In genomic region chr3R:23157664-23158151, dm6 we compare ENCODE assay signal across 5 fruit fly cellular contexts.
A peak's percentile ranks its signal among the peaks of the same experiment; 100 is the strongest.
TF ChIP-seq lines count a peak whose summit lies in the region.

Gene unk (minus strand): TSS chr3R:23157862.

- peak; percentile 78 to 81 for TF ChIP-seq CTCF in S2 (optimal IDR thresholded peaks at IDR 0.05; lab: Kevin White, UChicago)
- TF ChIP-seq CTCF in whole organism, embryonic (GFP tag; optimal IDR thresholded peaks at IDR 0.05; lab: Kevin White, UChicago) = peak; percentile 79

TF ChIP-seq in whole organism, adult, 20 proteins besides CTCF, POLR2A, EP300 and RAD21:
- TF ChIP-seq Crg-1 (GFP tag; optimal IDR thresholded peaks at IDR 0.05; lab: Kevin White, UChicago) (peak; percentile 24), CG1620 (GFP tag; optimal IDR thresholded peaks at IDR 0.05; lab: Kevin White, UChicago) (peak; percentile 3), bab1 (GFP tag; optimal IDR thresholded peaks at IDR 0.05; lab: Kevin White, UChicago) (peak; percentile 59), CG7045 (GFP tag; optimal IDR thresholded peaks at IDR 0.05; lab: Kevin White, UChicago) (no peak), CG11617 (GFP tag; optimal IDR thresholded peaks at IDR 0.05; lab: Kevin White, UChicago) (no peak), CG5204 (GFP tag; optimal IDR thresholded peaks at IDR 0.05; lab: Kevin White, UChicago) (no peak)
TF ChIP-seq in whole organism, adult: peak in this region for 3.

TF ChIP-seq in whole organism, embryonic, 481 proteins besides CTCF, POLR2A, EP300 and RAD21 (continues in another document):
- TF ChIP-seq CHES-1-like (GFP tag; optimal IDR thresholded peaks at IDR 0.05; lab: Kevin White, UChicago) (peak; percentile 48), mam (GFP tag; optimal IDR thresholded peaks at IDR 0.05; lab: Kevin White, UChicago) (peak; percentile 31), CG15514 (GFP tag; optimal IDR thresholded peaks at IDR 0.05; lab: Kevin White, UChicago) (peak; percentile 39), Hsf (GFP tag; optimal IDR thresholded peaks at IDR 0.05; lab: Kevin White, UChicago) (peak; percentile 0), B-H1 (GFP tag; IDR thresholded peaks at IDR 0.05; lab: Robert Waterston, UW) (no peak), gfzf (GFP tag; optimal IDR thresholded peaks at IDR 0.05; lab: Kevin White, UChicago) (peak; percentile 55), peb (GFP tag; IDR thresholded peaks at IDR 0.05; lab: Robert Waterston, UW) (no peak), Bgb (GFP tag; IDR thresholded peaks at IDR 0.05; lab: Robert Waterston, UW; ENCODE audit: partially characterized antibody) (peak; percentile 99), sens (GFP tag; lab: Kevin White, UChicago) (peak; percentile 80), CG10654 (GFP tag; optimal IDR thresholded peaks at IDR 0.05; lab: Kevin White, UChicago) (no peak), shn (GFP tag; optimal IDR thresholded peaks at IDR 0.05; lab: Kevin White, UChicago) (peak; percentile 36), CG16813 (GFP tag; IDR thresholded peaks at IDR 0.05; lab: Robert Waterston, UW; ENCODE audit: partially characterized antibody) (peak; percentile 97), nerfin-2 (GFP tag; IDR thresholded peaks at IDR 0.05; lab: Robert Waterston, UW; ENCODE audit: partially characterized antibody) (peak; percentile 93), MESR4 (GFP tag; optimal IDR thresholded peaks at IDR 0.05; lab: Kevin White, UChicago) (peak; percentile 73), ERR (GFP tag; optimal IDR thresholded peaks at IDR 0.05; lab: Kevin White, UChicago) (peak; percentile 55), stwl (tag; optimal IDR thresholded peaks at IDR 0.05; lab: Kevin White, UChicago) (peak; percentile 34), CG17829 (tag; optimal IDR thresholded peaks at IDR 0.05; lab: Kevin White, UChicago) (peak; percentile 71), BEAF-32 (GFP tag; optimal IDR thresholded peaks at IDR 0.05; lab: Kevin White, UChicago) (peak; percentile 98), Hr39 (optimal IDR thresholded peaks at IDR 0.05; lab: Kevin White, UChicago) (no peak), phol (tag; optimal IDR thresholded peaks at IDR 0.05; lab: Kevin White, UChicago) (peak; percentile 98), sob (GFP tag; IDR thresholded peaks at IDR 0.05; lab: Robert Waterston, UW) (peak; percentile 65; the same call in 1 of the 2 replicates), pan (optimal IDR thresholded peaks at IDR 0.05; lab: Kevin White, UChicago) (no peak), pan (GFP tag; optimal IDR thresholded peaks at IDR 0.05 in 1 of 2, IDR thresholded peaks at IDR 0.05 in 1 of 2) (peak in 1 of 2 experiments; percentile 8), CG34224 (GFP tag; IDR thresholded peaks at IDR 0.05; lab: Robert Waterston, UW; ENCODE audit: partially characterized antibody) (peak; percentile 98), Deaf1 (tag; optimal IDR thresholded peaks at IDR 0.05; lab: Kevin White, UChicago) (peak; percentile 56), B-H2 (GFP tag; optimal IDR thresholded peaks at IDR 0.05; lab: Kevin White, UChicago) (peak; percentile 29), abd-A (tag; optimal IDR thresholded peaks at IDR 0.05; lab: Kevin White, UChicago) (no peak)

TF ChIP-seq in whole organism, prepupa, 60 proteins besides CTCF, POLR2A, EP300 and RAD21:
- no peak for TF ChIP-seq Eip75B (GFP tag; optimal IDR thresholded peaks at IDR 0.05; lab: Kevin White, UChicago)
- TF ChIP-seq eg (GFP tag; IDR thresholded peaks at IDR 0.05; lab: Robert Waterston, UW) = no peak
- TF ChIP-seq esn (GFP tag; optimal IDR thresholded peaks at IDR 0.05; lab: Kevin White, UChicago) = peak; percentile 33
- TF ChIP-seq pdm3 (GFP tag; optimal IDR thresholded peaks at IDR 0.05; lab: Kevin White, UChicago) = no peak
- TF ChIP-seq svp (GFP tag; lab: Kevin White, UChicago) = peak; percentile 63
- TF ChIP-seq Eip78C (GFP tag; lab: Kevin White, UChicago) = peak; percentile 60
- TF ChIP-seq CG11762 (GFP tag; optimal IDR thresholded peaks at IDR 0.05; lab: Kevin White, UChicago; ENCODE audit: insufficient read depth) = no peak
- TF ChIP-seq CG3032 (tag; optimal IDR thresholded peaks at IDR 0.05; lab: Kevin White, UChicago) = peak; percentile 9

TF ChIP-seq in whole organism, wandering third instar larva, 38 proteins besides CTCF, POLR2A, EP300 and RAD21:
- TF ChIP-seq Mio (GFP tag; optimal IDR thresholded peaks at IDR 0.05; lab: Kevin White, UChicago) (no peak), sage (GFP tag; optimal IDR thresholded peaks at IDR 0.05; lab: Kevin White, UChicago) (no peak), Hr83 (GFP tag; optimal IDR thresholded peaks at IDR 0.05; lab: Kevin White, UChicago; ENCODE audit: poor library complexity, severe bottlenecking) (peak; percentile 37), sv (GFP tag; optimal IDR thresholded peaks at IDR 0.05; lab: Kevin White, UChicago) (no peak), foxo (GFP tag; optimal IDR thresholded peaks at IDR 0.05; lab: Kevin White, UChicago) (no peak), h (GFP tag; optimal IDR thresholded peaks at IDR 0.05; lab: Kevin White, UChicago) (peak; percentile 33), Myc (optimal IDR thresholded peaks at IDR 0.05; lab: Kevin White, UChicago) (peak; percentile 9), HLH106 (tag; optimal IDR thresholded peaks at IDR 0.05; lab: Kevin White, UChicago) (peak; percentile 6)
TF ChIP-seq in whole organism, wandering third instar larva: peak in this region for 4.
